Fruit fly (Drosophila melanogaster) whole organism: ENCODE measurements around the gene CG5359.

Source experiments
- CG8478 ChIP-seq: fragments of >200 bp; optimal IDR thresholded peaks from 2 replicates; lab custom pipeline; 2018; ENCODE audit warnings: inconsistent platforms
- Dll ChIP-seq: fragments of >200 bp; optimal IDR thresholded peaks from 2 replicates; lab custom pipeline; 2017
- EcR ChIP-seq, 2 experiments: fragments of >200 bp; optimal IDR thresholded peaks; 2 replicates each; lab custom pipeline; 2017; ENCODE audit warnings: missing biosample characterization in 2 of 2, missing genetic modification characterization in 2 of 2, missing genetic modification reagents in 2 of 2
- pan ChIP-seq: fragments of >200 bp; optimal IDR thresholded peaks from 2 replicates; lab custom pipeline; 2017
- psq ChIP-seq: fragments of >200 bp; optimal IDR thresholded peaks from 2 replicates; lab custom pipeline; 2017
- usp ChIP-seq: fragments of >200 bp; optimal IDR thresholded peaks from 2 replicates; lab custom pipeline; 2017; ENCODE audit warnings: missing biosample characterization, missing genetic modification characterization, mixed read lengths

The CG5359 gene

DNA sequence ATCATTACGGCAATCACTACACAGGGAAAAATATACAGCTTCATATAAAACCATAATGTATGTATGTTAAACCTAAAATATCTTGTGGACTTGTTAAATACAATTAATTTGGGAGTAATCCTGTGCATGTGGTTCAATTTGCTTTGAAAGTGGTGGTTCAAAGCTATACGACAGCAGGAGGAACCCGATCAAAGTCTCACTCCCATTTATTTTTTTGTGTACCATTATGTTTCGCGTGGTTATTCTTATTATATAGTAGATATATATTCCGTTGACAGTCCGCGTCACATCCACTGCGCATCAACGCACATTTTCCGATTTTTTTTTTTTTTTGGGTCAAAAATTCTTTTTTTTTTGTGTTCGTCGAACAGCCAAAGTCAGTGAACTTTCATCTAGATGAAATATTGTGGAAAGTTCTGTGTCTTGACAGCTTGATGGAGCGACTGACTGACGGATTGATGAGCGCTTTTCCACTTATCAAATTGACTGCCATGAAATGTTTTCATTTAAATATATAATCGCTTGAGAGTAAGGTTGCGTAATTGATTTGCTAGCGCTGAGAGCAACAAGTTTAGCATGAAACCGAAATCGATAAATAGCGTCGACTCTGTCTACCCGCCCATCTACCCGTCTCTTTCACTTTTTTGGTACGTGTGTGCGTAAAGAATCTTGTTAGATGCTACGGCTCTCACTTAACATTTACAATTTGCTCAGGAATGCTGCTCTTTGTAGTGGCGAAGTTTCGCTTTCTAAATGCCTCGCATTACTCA, 32.1 kb upstream of the CG5359 start:
- TF ChIP-seq psq = no peak
- TF ChIP-seq usp = no peak
- no peak for TF ChIP-seq Dll (lab: Kevin White, UChicago)
- TF ChIP-seq pan = no peak
- TF ChIP-seq CG8478 (lab: Kevin White, UChicago) = no peak
- TF ChIP-seq EcR (GFP tag; optimal IDR thresholded peaks at IDR 0.05; lab: Kevin White, UChicago) = no peak

DNA sequence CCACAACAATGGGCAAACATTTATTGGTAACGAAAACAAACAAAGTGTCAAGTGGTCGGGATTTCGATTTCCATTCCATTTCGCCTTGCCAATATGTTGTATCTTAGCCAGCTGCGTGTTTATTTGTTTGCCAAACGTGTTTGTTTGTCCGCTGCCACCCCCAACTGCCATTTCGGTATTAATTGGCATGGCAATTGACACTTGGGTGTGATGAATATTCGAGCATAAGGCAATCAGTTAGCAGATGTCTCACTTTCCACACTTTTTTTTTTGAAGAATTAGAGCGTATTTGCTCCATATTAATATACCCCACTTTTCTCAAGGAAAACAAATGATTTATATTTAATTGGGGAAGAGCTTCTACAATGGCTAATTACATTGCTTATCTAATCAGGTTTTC, 30.4 kb upstream of the CG5359 start:
- TF ChIP-seq EcR (GFP tag; optimal IDR thresholded peaks at IDR 0.05; lab: Kevin White, UChicago) (no peak), psq (no peak), Dll (lab: Kevin White, UChicago) (no peak), CG8478 (lab: Kevin White, UChicago) (no peak), pan (no peak), usp (no peak)

DNA sequence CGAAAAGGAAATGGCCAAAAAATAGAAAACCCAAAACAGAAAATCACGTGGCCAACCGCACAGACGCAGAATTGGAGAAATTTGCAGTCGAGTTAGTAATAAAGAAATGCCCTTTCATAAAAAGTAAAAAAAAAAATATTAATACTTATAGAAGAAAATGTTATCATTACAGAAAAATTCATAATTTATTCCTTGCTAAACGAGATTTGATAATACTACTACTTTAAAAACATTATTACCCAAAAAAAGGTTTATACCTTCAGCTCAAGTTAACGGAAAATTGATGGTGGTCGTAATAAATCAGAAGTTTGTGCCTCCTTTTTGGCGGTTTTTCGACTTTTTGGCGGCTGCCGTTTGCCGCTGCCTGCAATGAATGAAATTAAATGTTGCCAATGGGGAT, 27.3 kb upstream of the CG5359 start:
- TF ChIP-seq EcR (GFP tag; optimal IDR thresholded peaks at IDR 0.05; lab: Kevin White, UChicago) (no peak), Dll (lab: Kevin White, UChicago) (no peak), usp (no peak), pan (no peak), CG8478 (lab: Kevin White, UChicago) (no peak), psq (no peak)

DNA sequence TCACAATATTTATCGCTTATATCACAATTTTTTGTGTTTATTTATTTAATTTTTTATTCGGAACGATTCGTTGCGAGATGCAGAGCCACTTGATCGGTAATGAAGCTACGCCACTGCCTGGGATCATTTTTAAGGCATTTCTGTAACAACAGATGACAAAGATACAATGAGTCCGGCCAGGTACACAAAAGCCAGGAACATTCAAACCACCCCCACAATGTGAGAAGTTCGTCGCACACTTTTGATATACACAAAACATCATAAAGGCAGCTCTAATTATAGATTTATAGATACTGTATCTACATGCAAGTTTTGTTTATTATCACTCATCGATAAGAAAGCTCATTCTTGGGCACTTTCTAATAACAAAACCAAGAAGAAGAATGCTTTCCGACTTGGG, 24.0 kb upstream of the CG5359 start, which contains the start of gene CG31407:
Gene CG31407 (minus strand): TSS at position 101 of the 400 bp plus-strand sequence.
- TF ChIP-seq usp = no peak

DNA sequence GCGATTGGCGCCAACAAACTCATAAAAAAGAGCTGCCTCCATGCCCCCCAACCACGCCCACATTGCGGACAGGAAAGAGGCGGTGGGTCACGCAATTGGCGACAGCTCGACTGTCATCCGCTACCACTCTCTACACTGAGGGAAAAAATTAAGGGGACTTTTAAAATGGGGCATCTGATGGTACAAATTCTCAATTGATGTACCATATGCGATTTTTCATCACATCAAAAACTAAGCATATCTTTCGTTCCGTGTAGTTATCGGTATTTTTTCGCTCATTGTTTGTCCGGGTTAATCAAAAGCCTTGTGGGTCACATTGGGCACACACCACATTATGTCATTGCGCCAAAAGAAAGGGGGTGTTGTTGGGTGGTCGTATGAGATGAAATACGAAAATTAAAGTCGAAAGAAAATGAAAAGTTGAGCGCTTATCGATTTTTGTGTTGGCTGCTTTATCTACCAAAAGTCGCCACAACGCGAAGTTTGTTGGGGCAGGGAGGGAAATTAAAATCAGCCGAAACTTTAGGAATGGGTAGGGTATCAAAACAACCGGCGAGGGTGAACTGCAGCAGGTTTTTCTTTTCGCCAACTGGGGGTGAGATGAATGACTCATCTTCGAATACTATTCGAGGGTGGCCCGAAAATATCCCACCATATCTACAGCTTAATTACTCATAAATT, 23.1 kb upstream of the CG5359 start:
- no peak for TF ChIP-seq Dll (lab: Kevin White, UChicago)
- TF ChIP-seq CG8478 (lab: Kevin White, UChicago) = no peak
- no peak for TF ChIP-seq psq
- TF ChIP-seq pan = no peak
- TF ChIP-seq usp = no peak

DNA sequence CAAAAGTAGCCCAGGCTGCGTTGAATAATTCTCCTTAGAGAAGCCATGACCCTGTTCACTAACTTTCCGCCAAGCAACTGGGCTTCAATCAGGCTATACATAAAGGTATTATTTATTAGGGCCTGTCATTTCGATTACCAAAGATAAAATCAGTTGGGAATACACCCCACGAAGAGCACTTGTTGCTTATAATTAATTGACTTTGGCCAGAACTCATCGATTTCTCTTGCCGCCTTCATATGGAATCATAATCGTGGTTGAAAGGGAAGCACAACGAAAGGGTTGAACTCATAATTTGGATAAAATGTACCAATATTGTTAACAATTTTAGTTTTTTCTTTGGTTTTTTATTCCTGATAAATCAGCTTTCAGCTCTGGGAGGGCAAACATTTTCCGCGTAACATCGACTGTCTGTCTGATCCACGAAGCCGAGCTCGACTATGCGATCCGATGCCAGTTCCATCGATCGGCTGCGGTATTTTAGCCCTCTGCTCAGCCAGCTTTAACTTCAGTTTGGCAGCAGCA, 4.3 kb downstream of the CG5359 start, which contains the start of the genes Gr85a and Spn85F:
Gene Gr85a (minus strand): TSS at position 101 of the 525 bp plus-strand sequence.
Gene Spn85F (plus strand): TSS at position 475 of the 525 bp plus-strand sequence.
- TF ChIP-seq pan = no peak
- TF ChIP-seq psq = no peak
- no peak for TF ChIP-seq CG8478 (lab: Kevin White, UChicago)
- no peak for TF ChIP-seq Dll (lab: Kevin White, UChicago)
- no peak for TF ChIP-seq usp
- TF ChIP-seq EcR (GFP tag; optimal IDR thresholded peaks at IDR 0.05; lab: Kevin White, UChicago) = no peak

DNA sequence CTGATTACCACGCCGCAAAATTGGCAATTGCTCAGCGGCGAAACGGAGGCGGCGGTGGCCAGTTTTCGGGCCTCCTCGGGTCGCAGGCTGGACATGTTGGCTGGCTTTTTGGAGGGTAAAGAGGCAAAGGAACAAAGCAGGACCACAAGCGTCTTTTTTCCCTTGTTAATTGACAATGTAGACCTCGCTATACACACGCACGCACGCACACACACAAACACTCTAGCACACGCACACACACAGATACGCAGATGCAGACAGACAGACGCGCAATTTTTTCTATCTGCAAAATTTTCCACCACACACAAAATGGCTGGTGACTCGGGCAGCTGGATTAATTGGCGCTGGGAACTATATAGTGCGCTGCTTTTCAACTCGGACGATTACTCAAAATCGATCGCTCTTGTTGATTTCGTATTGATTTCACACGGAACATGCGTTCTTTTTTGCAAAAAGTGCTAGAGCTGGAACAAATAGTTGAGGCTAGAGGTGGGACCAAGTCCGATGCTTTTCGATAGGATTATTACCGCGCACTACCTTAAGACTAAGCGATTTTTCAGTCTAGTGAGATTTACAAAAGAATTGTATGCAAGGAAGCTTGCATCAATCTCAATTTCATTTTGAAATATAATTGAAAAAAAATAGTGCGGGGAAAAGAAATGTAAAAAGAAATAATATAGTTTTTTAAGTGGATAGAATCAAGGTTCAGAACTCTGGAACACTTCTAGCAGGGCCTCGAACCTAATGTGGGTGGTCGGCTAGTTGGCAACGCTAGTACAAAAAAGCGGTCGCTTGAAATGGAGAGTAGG, 15.3 kb downstream of the CG5359 start, which contains the start of gene Art4:
Gene Art4 (minus strand): TSS at position 476 of the 809 bp plus-strand sequence.
- no peak for TF ChIP-seq Dll (lab: Kevin White, UChicago)
- TF ChIP-seq psq = no peak
- no peak for TF ChIP-seq CG8478 (lab: Kevin White, UChicago)
- TF ChIP-seq EcR (GFP tag; optimal IDR thresholded peaks at IDR 0.05; lab: Kevin White, UChicago) = no peak
- TF ChIP-seq pan = no peak
- TF ChIP-seq usp = no peak

DNA sequence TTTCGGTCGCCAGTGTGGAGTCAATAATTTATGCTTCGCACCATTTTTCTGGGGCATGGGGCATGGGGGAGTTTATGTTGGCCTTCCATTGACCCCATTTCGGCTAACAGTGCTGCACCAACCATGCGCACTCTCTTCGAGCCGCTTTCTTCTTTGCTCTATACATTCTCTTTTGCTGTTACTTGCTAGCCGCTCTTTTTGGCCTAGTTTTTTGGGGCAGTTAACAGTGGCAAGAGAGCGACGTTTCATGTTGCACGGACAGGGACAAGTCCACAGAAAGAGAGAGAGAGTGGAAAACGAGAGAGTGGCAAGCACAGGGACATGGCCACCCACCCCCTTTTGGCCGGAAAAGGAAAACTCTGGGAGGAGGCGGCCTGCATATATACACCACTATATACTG, 22.1 kb downstream of the CG5359 start:
- TF ChIP-seq pan (no peak), psq (no peak), CG8478 (lab: Kevin White, UChicago) (no peak), EcR (GFP tag; optimal IDR thresholded peaks at IDR 0.05; lab: Kevin White, UChicago) (no peak), usp (no peak), Dll (lab: Kevin White, UChicago) (no peak)

DNA sequence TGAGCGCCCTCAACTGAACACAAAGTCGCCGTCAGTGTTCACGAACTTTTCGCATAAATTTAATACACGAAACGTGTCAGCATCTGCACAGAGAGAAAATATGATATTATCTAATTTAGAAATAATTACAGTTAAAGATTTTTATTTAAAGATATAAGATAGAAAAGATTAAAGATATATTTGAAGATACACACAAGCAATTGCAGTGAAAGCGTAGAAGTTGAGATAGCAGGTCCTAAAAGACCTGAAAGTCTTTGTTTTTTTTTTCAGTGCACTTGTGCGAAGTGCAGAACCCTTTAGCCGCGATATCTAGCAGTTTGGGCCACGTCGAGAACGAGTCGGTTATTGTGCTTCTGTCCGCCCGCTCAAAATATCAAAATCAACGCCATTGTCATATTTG, 23.6 kb downstream of the CG5359 start:
- TF ChIP-seq CG8478 (lab: Kevin White, UChicago) (no peak), EcR (GFP tag; optimal IDR thresholded peaks at IDR 0.05; lab: Kevin White, UChicago) (no peak), psq (no peak), Dll (lab: Kevin White, UChicago) (no peak), usp (no peak), pan (no peak)

DNA sequence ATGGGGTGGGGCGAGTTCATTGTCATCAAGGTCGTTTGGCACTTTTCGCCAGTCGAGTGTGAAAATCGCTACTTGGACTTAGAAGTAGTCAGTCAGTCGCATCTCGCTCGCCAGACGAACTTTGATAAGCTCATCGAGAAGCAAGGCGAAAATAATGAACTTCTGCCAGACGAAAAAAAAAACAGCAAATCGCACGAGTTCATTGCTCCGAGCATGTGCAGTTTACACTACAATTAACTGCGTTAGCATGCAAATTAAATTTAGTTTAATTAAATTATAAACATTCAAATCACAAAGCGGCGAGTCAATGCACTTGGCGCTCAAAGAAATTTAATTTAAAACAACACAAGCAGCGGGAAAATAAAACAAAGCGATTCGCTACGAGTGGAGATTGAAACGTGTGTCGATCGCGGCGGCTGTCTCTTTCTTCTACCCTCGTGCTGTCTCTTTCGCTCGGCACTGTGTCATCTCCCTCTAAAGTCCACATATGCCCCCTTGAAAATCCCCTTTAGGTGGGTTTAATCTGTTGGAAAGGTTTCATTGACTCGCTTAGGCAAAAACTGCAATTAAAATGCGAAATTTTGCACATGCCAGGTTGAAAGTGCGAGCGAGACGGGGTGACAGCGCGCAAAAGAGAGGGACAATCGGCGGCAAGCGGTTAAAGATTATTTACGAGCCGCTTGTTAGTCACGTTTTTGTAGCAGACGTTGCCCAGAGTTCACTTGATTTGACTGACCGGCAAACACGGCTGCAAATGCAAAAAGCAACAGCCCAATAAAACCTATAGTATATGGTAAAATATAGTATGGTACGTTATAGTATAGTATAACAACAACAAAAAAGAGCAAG, 32.0 kb downstream of the CG5359 start:
- TF ChIP-seq EcR (GFP tag; optimal IDR thresholded peaks at IDR 0.05; lab: Kevin White, UChicago) = peak; percentile 16 to 58
- no peak for TF ChIP-seq psq
- TF ChIP-seq CG8478 (lab: Kevin White, UChicago) = peak; percentile 40

DNA sequence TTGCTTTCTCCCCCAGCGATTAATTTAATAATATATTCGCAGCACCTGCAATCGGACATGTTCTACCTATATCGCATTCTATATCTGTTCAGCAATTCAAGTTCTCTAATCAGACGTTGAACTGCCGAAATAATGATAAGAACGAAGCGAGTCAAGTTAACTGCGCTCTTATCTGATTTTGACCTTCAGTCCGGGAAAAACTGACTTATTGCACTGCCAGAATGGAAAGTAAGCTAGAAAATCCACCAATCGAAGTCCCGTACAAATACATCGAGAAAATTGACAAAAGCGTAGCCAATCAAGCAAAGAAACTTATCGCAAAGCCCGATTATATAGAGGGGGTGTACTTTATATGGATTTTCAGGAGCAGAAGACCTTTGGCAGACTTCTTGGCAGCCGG, 32.8 kb downstream of the CG5359 start:
- TF ChIP-seq EcR (GFP tag; optimal IDR thresholded peaks at IDR 0.05; lab: Kevin White, UChicago) (no peak), psq (no peak), pan (no peak), usp (no peak), CG8478 (lab: Kevin White, UChicago) (no peak), Dll (lab: Kevin White, UChicago) (no peak)
